Worm (Caenorhabditis elegans) whole organism, early embryonic: ENCODE results near the gene nhr-264.

Experiments used
- B0310.2 ChIP-seq: sonication (generic microtip); optimal IDR thresholded peaks from 2 replicates; lab custom pipeline; 2016; ENCODE audit warnings: mild to moderate bottlenecking, missing genetic modification characterization, missing compliant biosample characterization
- aly-1 ChIP-seq: sonication (generic microtip); optimal IDR thresholded peaks from 2 replicates; lab custom pipeline; 2016; ENCODE audit warnings: missing genetic modification characterization, missing compliant biosample characterization
- ama-1 ChIP-seq: fragments of 150-350 bp; optimal IDR thresholded peaks from 2 replicates; lab custom pipeline; 2014
- ceh-13 ChIP-seq: fragments of 200-800 bp; sonication (Bioruptor generic); optimal IDR thresholded peaks from 2 replicates; lab custom pipeline; 2018; ENCODE audit warnings: mild to moderate bottlenecking, missing genetic modification characterization, missing compliant biosample characterization
- ceh-36 ChIP-seq: sonication (generic microtip); optimal IDR thresholded peaks from 2 replicates; lab custom pipeline; 2016; ENCODE audit warnings: missing genetic modification characterization, inconsistent platforms, missing compliant biosample characterization
- flt-1 ChIP-seq: fragments of 200-800 bp; sonication (Bioruptor generic); IDR thresholded peaks from 2 replicates; pipeline ENCODE4 v1.3.6; 2022; ENCODE audit warnings: missing genetic modification characterization, missing compliant biosample characterization
- hmbx-1 ChIP-seq: sonication (generic microtip); optimal IDR thresholded peaks from 2 replicates; lab custom pipeline; 2016; ENCODE audit warnings: mild to moderate bottlenecking, missing genetic modification characterization, missing compliant biosample characterization
- hmg-4 ChIP-seq: fragments of 200-800 bp; sonication (Bioruptor generic); optimal IDR thresholded peaks from 2 replicates; lab custom pipeline; 2018; ENCODE audit warnings: mild to moderate bottlenecking, missing genetic modification characterization, missing compliant biosample characterization
- tbx-11 ChIP-seq: fragments of 200-800 bp; sonication (Bioruptor generic); IDR thresholded peaks from 2 replicates; pipeline ENCODE4 v1.3.6; 2022; ENCODE audit warnings: missing genetic modification characterization, missing compliant biosample characterization

ce11 chrIV:9330755-9331154 lies 37.0 kb upstream of the nhr-264 start, which contains the start of gene nspg-7.1:
- no peak for TF ChIP-seq ama-1 (lab: Kevin White, UChicago)
- no peak for TF ChIP-seq hmg-4 (GFP tag; lab: Kevin White, UChicago)
- no peak for TF ChIP-seq ceh-13 (GFP tag; lab: Kevin White, UChicago)
- no peak for TF ChIP-seq ceh-36 (tag; lab: Kevin White, UChicago)
- TF ChIP-seq hmbx-1 (tag; lab: Kevin White, UChicago), result no peak
- no peak for TF ChIP-seq tbx-11 (GFP tag; lab: Robert Waterston, UW)
- no peak for TF ChIP-seq aly-1 (tag; lab: Kevin White, UChicago)
- no peak for TF ChIP-seq B0310.2 (tag; lab: Kevin White, UChicago)
- no peak for TF ChIP-seq flt-1
